Worm (Caenorhabditis elegans) whole organism, young adult: ENCODE results near the gene str-97.

Experiments
- ekl-4 ChIP-seq: fragments of 200-800 bp; sonication (Bioruptor generic); IDR thresholded peaks from 2 replicates; pipeline ENCODE4 v1.3.6; 2022; ENCODE audit warnings: missing genetic modification reagents, missing genetic modification characterization, missing compliant biosample characterization
- mel-28 ChIP-seq: sonication (generic microtip); optimal IDR thresholded peaks from 2 replicates; lab custom pipeline; 2016; ENCODE audit warnings: borderline replicate concordance, mild to moderate bottlenecking, missing genetic modification characterization, missing compliant biosample characterization

- TF ChIP-seq mel-28 (no peak), ekl-4 (GFP tag; lab: Robert Waterston, UW) (no peak)
Measured at ce11 chrV:16145009-16145408, 10.0 kb downstream of the str-97 start.
